Fruit fly (Drosophila melanogaster): Measurements from ENCODE around the gene CG14811.

The CG14811 gene

DNA sequence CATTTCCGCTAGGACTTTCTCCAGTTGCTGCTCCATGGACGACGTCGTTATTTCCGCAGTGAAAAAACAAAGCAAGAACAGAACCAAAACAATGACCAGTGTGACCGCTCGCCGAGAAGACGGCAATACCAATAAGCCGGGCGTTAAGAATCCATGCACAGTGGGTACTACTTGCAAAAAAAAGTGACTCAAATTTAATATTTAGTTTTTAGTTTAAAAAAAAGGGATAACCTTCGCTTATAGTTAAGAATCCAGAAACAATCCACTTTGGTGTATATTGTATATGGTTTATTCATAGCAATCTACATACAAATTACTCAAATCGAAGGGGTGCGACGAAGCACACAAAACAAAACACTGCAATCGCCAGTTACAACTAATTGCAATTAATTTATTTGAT lies 36.7 kb upstream of the CG14811 start, which contains the start of gene Lamtor5 (continued):
- no peak for TF ChIP-seq Atf-2 (GFP tag; optimal IDR thresholded peaks at IDR 0.05)
- no peak for TF ChIP-seq hb (GFP tag; IDR thresholded peaks at IDR 0.05; ENCODE audit: partially characterized antibody)
- peak; percentile 73 for TF ChIP-seq gfzf (GFP tag; optimal IDR thresholded peaks at IDR 0.05)
- TF ChIP-seq az2 (GFP tag; optimal IDR thresholded peaks at IDR 0.05): peak; percentile 21
- no peak for TF ChIP-seq dan (GFP tag; IDR thresholded peaks at IDR 0.05)
- peak; percentile 25; the same call in 1 of the 2 replicates for TF ChIP-seq E2f2 (GFP tag; IDR thresholded peaks at IDR 0.05)
- no peak for TF ChIP-seq Oli (tag; optimal IDR thresholded peaks at IDR 0.05)
- peak; percentile 32 for TF ChIP-seq Ssrp (tag; optimal IDR thresholded peaks at IDR 0.05)
- no peak for TF ChIP-seq CG6765 (GFP tag; optimal IDR thresholded peaks at IDR 0.05)
- peak in 1 of 2 experiments; percentile 8 for TF ChIP-seq insv (GFP tag; optimal IDR thresholded peaks at IDR 0.05)
- peak in 1 of 3 experiments; percentile 15 for TF ChIP-seq Stat92E (GFP tag; optimal IDR thresholded peaks at IDR 0.05)
- peak; percentile 16 for TF ChIP-seq Atf3 (GFP tag; optimal IDR thresholded peaks at IDR 0.05)
- peak; percentile 45 for TF ChIP-seq CG13775 (GFP tag; optimal IDR thresholded peaks at IDR 0.05)
- TF ChIP-seq ATbp (GFP tag; optimal IDR thresholded peaks at IDR 0.05): peak; percentile 3
- TF ChIP-seq CG8924 (tag; optimal IDR thresholded peaks at IDR 0.05): peak; percentile 23
- peak; percentile 10 for TF ChIP-seq zfh2 (GFP tag; optimal IDR thresholded peaks at IDR 0.05)
- TF ChIP-seq D19B (GFP tag; optimal IDR thresholded peaks at IDR 0.05): peak; percentile 1
- TF ChIP-seq CG4730 (GFP tag; IDR thresholded peaks at IDR 0.05): no peak
- peak; percentile 23; the same call in 1 of the 2 replicates for TF ChIP-seq nerfin-2 (GFP tag; IDR thresholded peaks at IDR 0.05; ENCODE audit: partially characterized antibody)
- TF ChIP-seq Gug (GFP tag; IDR thresholded peaks at IDR 0.05): no peak; the same call in 3 of the 4 replicates
- peak; percentile 69 for TF ChIP-seq lab (GFP tag; optimal IDR thresholded peaks at IDR 0.05)
- peak; percentile 52; the same call in 2 of the 3 replicates for TF ChIP-seq CG34224 (GFP tag; IDR thresholded peaks at IDR 0.05; ENCODE audit: partially characterized antibody)
- TF ChIP-seq usp (GFP tag; optimal IDR thresholded peaks at IDR 0.05): no peak
- TF ChIP-seq ERR (GFP tag; optimal IDR thresholded peaks at IDR 0.05): no peak
- TF ChIP-seq Max (GFP tag; optimal IDR thresholded peaks at IDR 0.05): peak; percentile 24
- peak; percentile 92 for TF ChIP-seq Med (GFP tag)
- no peak for TF ChIP-seq tup (GFP tag; optimal IDR thresholded peaks at IDR 0.05)
- TF ChIP-seq Hand (GFP tag; optimal IDR thresholded peaks at IDR 0.05): peak; percentile 22
- no peak for TF ChIP-seq wor (GFP tag; IDR thresholded peaks at IDR 0.05)
- peak; percentile 31 for TF ChIP-seq CoRest (tag; optimal IDR thresholded peaks at IDR 0.05)
- TF ChIP-seq Dip3 (GFP tag; optimal IDR thresholded peaks at IDR 0.05): peak; percentile 30
- TF ChIP-seq CG18599 (GFP tag; optimal IDR thresholded peaks at IDR 0.05): peak; percentile 42
- TF ChIP-seq CG11504 (tag; optimal IDR thresholded peaks at IDR 0.05): peak; percentile 47

DNA sequence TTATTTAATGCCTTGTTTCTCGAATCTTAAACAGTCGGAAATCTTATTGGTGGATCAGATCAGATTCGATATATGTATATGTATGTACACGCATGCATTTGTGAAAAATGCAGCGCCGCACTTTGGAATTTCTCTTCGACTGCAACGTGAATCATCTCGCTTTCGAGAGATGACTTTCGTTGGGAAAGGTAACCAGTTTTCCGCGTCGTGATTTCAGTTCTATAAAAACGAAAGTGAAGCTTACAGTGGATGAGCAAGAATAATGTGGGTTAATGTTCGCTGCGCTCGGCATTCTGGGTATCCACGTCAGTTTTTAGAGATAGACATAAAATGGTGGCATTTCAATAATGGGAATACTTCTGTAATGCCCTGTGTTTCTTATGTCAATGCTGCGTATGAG lies 34.4 kb upstream of the CG14811 start:
- TF ChIP-seq bowl (GFP tag; IDR thresholded peaks at IDR 0.05) (no peak), gcm2 (GFP tag; optimal IDR thresholded peaks at IDR 0.05) (no peak), CG10565 (GFP tag; optimal IDR thresholded peaks at IDR 0.05) (no peak), CG11560 (tag; IDR thresholded peaks at IDR 0.05) (no peak), Blimp-1 (GFP tag; optimal IDR thresholded peaks at IDR 0.05) (peak; percentile 99), CG9609 (GFP tag; optimal IDR thresholded peaks at IDR 0.05) (no peak)
